Fruit fly (Drosophila melanogaster): ENCODE measurements around the gene CG4259.

The CG4259 gene

DNA sequence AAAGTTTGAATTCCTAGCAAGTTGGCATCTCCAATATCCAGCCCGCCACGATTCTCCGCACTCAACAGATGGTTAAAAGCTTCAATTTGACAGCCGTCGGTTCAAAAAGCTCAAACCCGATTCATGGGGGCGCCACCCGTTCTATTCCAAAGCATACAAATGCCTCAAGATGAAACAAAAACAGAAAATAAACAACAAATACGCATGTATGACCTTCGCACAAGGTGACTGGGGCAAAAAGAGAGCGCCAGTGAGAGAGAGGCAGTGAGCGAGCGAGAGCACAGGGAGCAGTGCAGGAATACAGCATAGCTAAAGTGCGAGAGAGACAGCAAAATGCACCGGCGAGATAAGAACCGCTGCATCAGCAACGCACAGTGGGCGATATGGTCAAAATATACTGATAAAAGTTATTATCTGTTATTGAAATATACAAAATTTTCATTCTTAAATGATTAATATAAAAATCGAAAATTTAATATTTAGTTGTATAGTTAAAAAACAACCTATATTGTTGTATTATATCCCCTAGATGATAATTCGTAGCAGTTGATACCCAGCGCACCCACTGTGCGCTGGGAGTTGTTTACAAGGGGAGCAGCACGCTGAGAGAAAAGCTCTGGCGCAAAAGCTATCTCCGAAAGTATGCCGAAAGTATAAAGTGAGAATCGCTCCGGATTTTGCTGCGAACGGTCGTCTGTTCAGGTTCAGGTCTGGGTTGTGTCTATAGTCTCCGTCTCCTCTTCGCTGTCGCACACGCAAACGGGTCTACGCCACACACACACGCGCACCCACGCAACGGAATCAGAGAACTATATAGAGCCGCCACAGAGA, 1.3 kb upstream of the CG4259 start, which contains the start of gene Glyp (continued):
- TF ChIP-seq CG12155 (GFP tag; optimal IDR thresholded peaks at IDR 0.05): peak; percentile 96
- TF ChIP-seq CG14050 (GFP tag; IDR thresholded peaks at IDR 0.05): peak; percentile 94
- peak; percentile 96 for TF ChIP-seq salm (tag; optimal IDR thresholded peaks at IDR 0.05)
- TF ChIP-seq gsb (GFP tag; IDR thresholded peaks at IDR 0.05): peak; percentile 89
- TF ChIP-seq grn (GFP tag; optimal IDR thresholded peaks at IDR 0.05): peak; percentile 90
- peak; percentile 97 for TF ChIP-seq CG12104 (GFP tag; optimal IDR thresholded peaks at IDR 0.05)
- TF ChIP-seq pnt (GFP tag; optimal IDR thresholded peaks at IDR 0.05): peak; percentile 42
- TF ChIP-seq pros (GFP tag; optimal IDR thresholded peaks at IDR 0.05): peak; percentile 72
- TF ChIP-seq CG18599 (GFP tag; optimal IDR thresholded peaks at IDR 0.05): peak; percentile 99
- peak; percentile 89 for TF ChIP-seq onecut (GFP tag; IDR thresholded peaks at IDR 0.05)
- TF ChIP-seq fd3F (GFP tag; optimal IDR thresholded peaks at IDR 0.05): peak; percentile 96
- peak; percentile 98 for TF ChIP-seq Oli (tag; optimal IDR thresholded peaks at IDR 0.05)
- TF ChIP-seq Lim3 (GFP tag; IDR thresholded peaks at IDR 0.05): peak; percentile 82
- peak; percentile 93 for TF ChIP-seq CG4820 (GFP tag; optimal IDR thresholded peaks at IDR 0.05)
- peak; percentile 98 for TF ChIP-seq CG17361 (GFP tag; IDR thresholded peaks at IDR 0.05)
- peak; percentile 82 for TF ChIP-seq peb (GFP tag; IDR thresholded peaks at IDR 0.05)
- TF ChIP-seq Nf-YA (GFP tag; IDR thresholded peaks at IDR 0.05): peak; percentile 88
- peak; percentile 98 for TF ChIP-seq CG10209 (GFP tag; optimal IDR thresholded peaks at IDR 0.05)
- peak; percentile 96 for TF ChIP-seq HmgZ (tag; optimal IDR thresholded peaks at IDR 0.05)
- TF ChIP-seq CG4360 (GFP tag; IDR thresholded peaks at IDR 0.05): peak; percentile 60
- peak; percentile 98 for TF ChIP-seq dmrt99B (tag; optimal IDR thresholded peaks at IDR 0.05)
- TF ChIP-seq pzg (GFP tag; optimal IDR thresholded peaks at IDR 0.05): peak; percentile 79
- TF ChIP-seq CG6654 (GFP tag; optimal IDR thresholded peaks at IDR 0.05): peak; percentile 89
- peak; percentile 80 for TF ChIP-seq CG7928 (GFP tag; optimal IDR thresholded peaks at IDR 0.05)
- TF ChIP-seq btn (GFP tag; optimal IDR thresholded peaks at IDR 0.05): peak; percentile 65
- TF ChIP-seq Meics (GFP tag; optimal IDR thresholded peaks at IDR 0.05): peak; percentile 99
- TF ChIP-seq CG1603 (tag; optimal IDR thresholded peaks at IDR 0.05): peak; percentile 54
- no peak for TF ChIP-seq mld (GFP tag; IDR thresholded peaks at IDR 0.05; ENCODE audit: partially characterized antibody)
- TF ChIP-seq kah (GFP tag; optimal IDR thresholded peaks at IDR 0.05): peak; percentile 77
- no peak for TF ChIP-seq Doc3 (GFP tag; IDR thresholded peaks at IDR 0.05; ENCODE audit: partially characterized antibody)
- no peak; the same call in 2 of the 3 replicates for TF ChIP-seq z (GFP tag; IDR thresholded peaks at IDR 0.05)
- peak; percentile 87 for TF ChIP-seq Ets97D (GFP tag; optimal IDR thresholded peaks at IDR 0.05)
- TF ChIP-seq sd (tag; optimal IDR thresholded peaks at IDR 0.05): peak; percentile 92
- peak; percentile 96 for TF ChIP-seq CG17359 (tag; optimal IDR thresholded peaks at IDR 0.05)
- peak; percentile 56 for TF ChIP-seq Mes4 (GFP tag; optimal IDR thresholded peaks at IDR 0.05)
- TF ChIP-seq CG9817 (tag; optimal IDR thresholded peaks at IDR 0.05): peak; percentile 95
- TF ChIP-seq CHES-1-like (GFP tag; optimal IDR thresholded peaks at IDR 0.05): peak; percentile 31
- peak; percentile 92 for TF ChIP-seq CG16815 (GFP tag; optimal IDR thresholded peaks at IDR 0.05)
- no peak for TF ChIP-seq eve (GFP tag; optimal IDR thresholded peaks at IDR 0.05)
- TF ChIP-seq HLH4C (GFP tag; IDR thresholded peaks at IDR 0.05; ENCODE audit: partially characterized antibody): no peak; the same call in 2 of the 3 replicates
- TF ChIP-seq Asciz (GFP tag; optimal IDR thresholded peaks at IDR 0.05): peak; percentile 97
- TF ChIP-seq p53 (GFP tag; optimal IDR thresholded peaks at IDR 0.05): peak; percentile 46
- TF ChIP-seq CG2116 (GFP tag; optimal IDR thresholded peaks at IDR 0.05): peak; percentile 84
- peak; percentile 91 for TF ChIP-seq zen (tag; optimal IDR thresholded peaks at IDR 0.05)
- TF ChIP-seq CG8765 (GFP tag; IDR thresholded peaks at IDR 0.05): peak; percentile 83
- TF ChIP-seq CG7357 (GFP tag; IDR thresholded peaks at IDR 0.05): peak; percentile 91
- peak; percentile 97 for TF ChIP-seq Fer3 (tag; optimal IDR thresholded peaks at IDR 0.05)
- peak; percentile 97 for TF ChIP-seq CG32532 (GFP tag; IDR thresholded peaks at IDR 0.05)
- TF ChIP-seq CG9609 (GFP tag; optimal IDR thresholded peaks at IDR 0.05): peak; percentile 38
